Worm (Caenorhabditis elegans) whole organism, dauer: ENCODE measurements around the gene smap-1.
"Not testable (repeated sequence)": the region's sequence is repeated elsewhere in the genome, so short reads cannot be mapped to it uniquely, and the experiment has no call there.

Experiments used
- unc-62 ChIP-seq: sonication (generic microtip); optimal IDR thresholded peaks from 2 replicates; lab custom pipeline; 2017; ENCODE audit warnings: missing biosample characterization, missing genetic modification reagents, missing genetic modification characterization

Gene smap-1

ce11 chrIII:10739455-10739854 is at the start of gene smap-1:
Gene smap-1 (minus strand): TSS chrIII:10739792.
- no peak for TF ChIP-seq unc-62 (GFP tag; lab: Kevin White, UChicago)

ce11 chrIII:10783052-10783451 is 43.5 kb upstream of the smap-1 start:
- no peak for TF ChIP-seq unc-62 (GFP tag; lab: Kevin White, UChicago)

- no peak for TF ChIP-seq unc-62 (GFP tag; lab: Kevin White, UChicago)
Measured at ce11 chrIII:10781553-10781952, 42.0 kb upstream of the smap-1 start, which contains the start of gene ptr-19. Gene ptr-19 (plus strand): TSS chrIII:10781853.

ce11 chrIII:10769693-10770092 is 30.1 kb upstream of the smap-1 start:
- no peak for TF ChIP-seq unc-62 (GFP tag; lab: Kevin White, UChicago)

- TF ChIP-seq unc-62 (GFP tag; lab: Kevin White, UChicago), result no peak
Measured at ce11 chrIII:10763032-10763431, 23.4 kb upstream of the smap-1 start, which contains the start of gene dpy-28. Gene dpy-28 (plus strand): TSS chrIII:10763131.

- TF ChIP-seq unc-62 (GFP tag; lab: Kevin White, UChicago), result peak; percentile 64
Measured at ce11 chrIII:10759050-10760023, 19.7 kb upstream of the smap-1 start, which contains the start of gene tasp-1. Gene tasp-1 (plus strand): TSS chrIII:10759307.

- TF ChIP-seq unc-62 (GFP tag; lab: Kevin White, UChicago), result no peak
Measured at ce11 chrIII:10758422-10758821, 18.8 kb upstream of the smap-1 start, which contains the start of gene K01G5.10. Gene K01G5.10 (minus strand): TSS chrIII:10758522.

ce11 chrIII:10757540-10757939 is 17.9 kb upstream of the smap-1 start, which contains the start of gene rnf-113:
Gene rnf-113 (minus strand): TSS chrIII:10757640.
- no peak for TF ChIP-seq unc-62 (GFP tag; lab: Kevin White, UChicago)

- TF ChIP-seq unc-62 (GFP tag; lab: Kevin White, UChicago), result no peak
Measured at ce11 chrIII:10755480-10756066, 16.0 kb upstream of the smap-1 start, which contains the start of gene hpl-2. Gene hpl-2 (minus strand): TSS chrIII:10755530.

ce11 chrIII:10754379-10754778 is 14.8 kb upstream of the smap-1 start:
- no peak for TF ChIP-seq unc-62 (GFP tag; lab: Kevin White, UChicago)

- TF ChIP-seq unc-62 (GFP tag; lab: Kevin White, UChicago), result not testable (repeated sequence)
Measured at ce11 chrIII:10750043-10750442, 10.5 kb upstream of the smap-1 start, which contains the start of gene enu-3.6. Gene enu-3.6 (plus strand): TSS chrIII:10750434.

- no peak for TF ChIP-seq unc-62 (GFP tag; lab: Kevin White, UChicago)
Measured at ce11 chrIII:10747620-10748479, 8.3 kb upstream of the smap-1 start, which contains the start of the genes ran-1 and dkc-1. Gene ran-1 (minus strand): TSS chrIII:10747728. Gene dkc-1 (plus strand): TSS chrIII:10748429.

ce11 chrIII:10746406-10746807 is 6.8 kb upstream of the smap-1 start:
- no peak for TF ChIP-seq unc-62 (GFP tag; lab: Kevin White, UChicago)

ce11 chrIII:10742382-10742860 is 2.8 kb upstream of the smap-1 start, which contains the start of the genes tbb-1 and rib-2:
Gene tbb-1 (minus strand): TSS chrIII:10742432.
Gene rib-2 (plus strand): TSS chrIII:10742810.
- TF ChIP-seq unc-62 (GFP tag; lab: Kevin White, UChicago), result no peak
